Worm (Caenorhabditis elegans) whole organism, L3 larva: ENCODE results near the gene byn-1.

Experiments used
- R02D3.7 ChIP-seq: fragments of 150-350 bp; optimal IDR thresholded peaks from 2 replicates; lab custom pipeline; 2014; ENCODE audit warnings: missing biosample characterization, missing genetic modification characterization
- ZK546.5 ChIP-seq: sonication (generic microtip); optimal IDR thresholded peaks from 2 replicates; lab custom pipeline; 2017; ENCODE audit warnings: missing biosample characterization, missing genetic modification characterization
- aly-2 ChIP-seq: fragments of 150-350 bp; optimal IDR thresholded peaks from 2 replicates; lab custom pipeline; 2014; ENCODE audit warnings: missing biosample characterization, missing genetic modification characterization
- ama-1 ChIP-seq: fragments of 150-350 bp; optimal IDR thresholded peaks from 2 replicates; lab custom pipeline; 2018
- ceh-16 ChIP-seq: sonication (generic microtip); optimal IDR thresholded peaks from 2 replicates; lab custom pipeline; 2017; ENCODE audit warnings: missing biosample characterization, missing genetic modification characterization
- ceh-28 ChIP-seq: fragments of 150-350 bp; optimal IDR thresholded peaks from 2 replicates; lab custom pipeline; 2014; ENCODE audit warnings: missing biosample characterization, missing genetic modification reagents, missing genetic modification characterization
- ceh-82 ChIP-seq: fragments of 150-350 bp; optimal IDR thresholded peaks from 2 replicates; lab custom pipeline; 2014; ENCODE audit warnings: missing biosample characterization, missing genetic modification characterization
- ceh-9 ChIP-seq: sonication (generic microtip); optimal IDR thresholded peaks from 2 replicates; lab custom pipeline; 2018; ENCODE audit warnings: missing biosample characterization, missing genetic modification characterization
- egl-27 ChIP-seq: sonication (generic microtip); optimal IDR thresholded peaks from 4 replicates; lab custom pipeline; 2017; ENCODE audit warnings: missing biosample characterization, missing genetic modification reagents, missing genetic modification characterization
- egl-5 ChIP-seq: fragments of 150-350 bp; optimal IDR thresholded peaks from 2 replicates; lab custom pipeline; 2017; ENCODE audit warnings: missing biosample characterization, missing genetic modification reagents, missing genetic modification characterization, inconsistent platforms
- elt-1 ChIP-seq: fragments of 150-350 bp; optimal IDR thresholded peaks from 2 replicates; lab custom pipeline; 2014; ENCODE audit warnings: missing biosample characterization, missing genetic modification characterization
- elt-2 ChIP-seq: sonication (generic microtip); optimal IDR thresholded peaks from 2 replicates; lab custom pipeline; 2016; ENCODE audit warnings: missing genetic modification reagents, mild to moderate bottlenecking, missing genetic modification characterization, missing compliant biosample characterization
- elt-3 ChIP-seq, 3 experiments: fragments of 150-350 bp in 1 of 3; sonication (generic microtip) in 2 of 3; optimal IDR thresholded peaks; 2 replicates in 2 of 3; 4 replicates in 1 of 3; lab custom pipeline; 2014 to 2017; ENCODE audit warnings: missing biosample characterization in 3 of 3, missing genetic modification characterization in 3 of 3
- eor-1 ChIP-seq, 2 experiments: fragments of 150-350 bp; optimal IDR thresholded peaks; 2 replicates each; lab custom pipeline; 2014 to 2018; ENCODE audit warnings: missing biosample characterization in 2 of 2, missing genetic modification characterization in 2 of 2
- fkh-10 ChIP-seq: sonication (generic microtip); optimal IDR thresholded peaks from 2 replicates; lab custom pipeline; 2017; ENCODE audit warnings: missing biosample characterization, missing genetic modification reagents, missing genetic modification characterization
- fkh-2 ChIP-seq: fragments of 150-350 bp; optimal IDR thresholded peaks from 2 replicates; lab custom pipeline; 2014; ENCODE audit warnings: missing biosample characterization, missing genetic modification reagents, missing genetic modification characterization
- hmg-11 ChIP-seq: sonication (generic microtip); optimal IDR thresholded peaks from 2 replicates; lab custom pipeline; 2016; ENCODE audit warnings: missing genetic modification characterization, missing compliant biosample characterization
- lin-15B ChIP-seq: fragments of 150-350 bp; optimal IDR thresholded peaks from 2 replicates; lab custom pipeline; 2014; ENCODE audit warnings: missing biosample characterization, missing genetic modification characterization
- lin-39 ChIP-seq: fragments of 150-350 bp; optimal IDR thresholded peaks from 2 replicates; lab custom pipeline; 2018; ENCODE audit warnings: missing biosample characterization, missing genetic modification reagents, missing genetic modification characterization
- lsy-12 ChIP-seq: sonication (generic microtip); optimal IDR thresholded peaks from 2 replicates; lab custom pipeline; 2016; ENCODE audit warnings: mild to moderate bottlenecking, missing genetic modification characterization, missing compliant biosample characterization
- mdl-1 ChIP-seq: fragments of 150-350 bp; optimal IDR thresholded peaks from 2 replicates; lab custom pipeline; 2014; ENCODE audit warnings: missing biosample characterization, missing genetic modification characterization
- mml-1 ChIP-seq: fragments of 150-350 bp; sonication (generic microtip); optimal IDR thresholded peaks from 3 replicates; lab custom pipeline; 2014; ENCODE audit warnings: missing biosample characterization, missing genetic modification characterization
- nfya-1 ChIP-seq: sonication (generic microtip); optimal IDR thresholded peaks from 2 replicates; lab custom pipeline; 2017; ENCODE audit warnings: missing genetic modification characterization, mild to moderate bottlenecking, missing compliant biosample characterization, antibody characterized with exemption, moderate library complexity; ENCODE audit not compliant: insufficient read depth
- nhr-11 ChIP-seq: fragments of 150-350 bp; optimal IDR thresholded peaks from 2 replicates; lab custom pipeline; 2014; ENCODE audit warnings: missing biosample characterization, missing genetic modification characterization
- nhr-12 ChIP-seq: fragments of 150-350 bp; optimal IDR thresholded peaks from 2 replicates; lab custom pipeline; 2014; ENCODE audit warnings: missing biosample characterization, missing genetic modification characterization
- nhr-23 ChIP-seq: fragments of 150-350 bp; optimal IDR thresholded peaks from 2 replicates; lab custom pipeline; 2014; ENCODE audit warnings: missing biosample characterization, missing genetic modification reagents, missing genetic modification characterization
- nhr-25 ChIP-seq: sonication (generic microtip); optimal IDR thresholded peaks from 2 replicates; lab custom pipeline; 2017; ENCODE audit warnings: missing biosample characterization, missing genetic modification characterization
- nhr-28 ChIP-seq: fragments of 150-350 bp; optimal IDR thresholded peaks from 2 replicates; lab custom pipeline; 2014; ENCODE audit warnings: missing biosample characterization, missing genetic modification characterization
- nhr-67 ChIP-seq: fragments of 150-350 bp; optimal IDR thresholded peaks from 2 replicates; lab custom pipeline; 2014; ENCODE audit warnings: missing biosample characterization, missing genetic modification characterization
- nhr-77 ChIP-seq: fragments of 150-350 bp; optimal IDR thresholded peaks from 2 replicates; lab custom pipeline; 2014; ENCODE audit warnings: missing biosample characterization, missing genetic modification characterization
- pha-4 ChIP-seq: fragments of 150-350 bp; optimal IDR thresholded peaks from 2 replicates; lab custom pipeline; 2014; ENCODE audit warnings: missing biosample characterization, missing genetic modification reagents, missing genetic modification characterization
- pqm-1 ChIP-seq: fragments of 150-350 bp; optimal IDR thresholded peaks from 2 replicates; lab custom pipeline; 2017; ENCODE audit warnings: missing biosample characterization, missing genetic modification characterization, inconsistent platforms
- sea-2 ChIP-seq: fragments of 150-350 bp; sonication (generic microtip); optimal IDR thresholded peaks from 4 replicates; lab custom pipeline; 2014; ENCODE audit warnings: missing biosample characterization, missing genetic modification reagents, missing genetic modification characterization
- skn-1 ChIP-seq: fragments of 150-350 bp; optimal IDR thresholded peaks from 2 replicates; lab custom pipeline; 2014; ENCODE audit warnings: missing biosample characterization, missing genetic modification characterization
- snpc-4 ChIP-seq: fragments of 150-350 bp; optimal IDR thresholded peaks from 2 replicates; lab custom pipeline; 2014; ENCODE audit warnings: missing biosample characterization, missing genetic modification characterization
- tbx-2 ChIP-seq: sonication (generic microtip); optimal IDR thresholded peaks from 2 replicates; lab custom pipeline; 2016; ENCODE audit warnings: mild to moderate bottlenecking, missing genetic modification characterization, missing compliant biosample characterization
- unc-62 ChIP-seq: fragments of 150-350 bp; sonication (generic microtip); optimal IDR thresholded peaks from 4 replicates; lab custom pipeline; 2014; ENCODE audit warnings: missing biosample characterization, missing genetic modification reagents, missing genetic modification characterization
- zag-1 ChIP-seq: fragments of 150-350 bp; optimal IDR thresholded peaks from 2 replicates; lab custom pipeline; 2014; ENCODE audit warnings: missing biosample characterization, missing genetic modification characterization
- ztf-4 ChIP-seq: fragments of 150-350 bp; optimal IDR thresholded peaks from 2 replicates; lab custom pipeline; 2014; ENCODE audit warnings: missing biosample characterization, missing genetic modification characterization

byn-1 gene

DNA sequence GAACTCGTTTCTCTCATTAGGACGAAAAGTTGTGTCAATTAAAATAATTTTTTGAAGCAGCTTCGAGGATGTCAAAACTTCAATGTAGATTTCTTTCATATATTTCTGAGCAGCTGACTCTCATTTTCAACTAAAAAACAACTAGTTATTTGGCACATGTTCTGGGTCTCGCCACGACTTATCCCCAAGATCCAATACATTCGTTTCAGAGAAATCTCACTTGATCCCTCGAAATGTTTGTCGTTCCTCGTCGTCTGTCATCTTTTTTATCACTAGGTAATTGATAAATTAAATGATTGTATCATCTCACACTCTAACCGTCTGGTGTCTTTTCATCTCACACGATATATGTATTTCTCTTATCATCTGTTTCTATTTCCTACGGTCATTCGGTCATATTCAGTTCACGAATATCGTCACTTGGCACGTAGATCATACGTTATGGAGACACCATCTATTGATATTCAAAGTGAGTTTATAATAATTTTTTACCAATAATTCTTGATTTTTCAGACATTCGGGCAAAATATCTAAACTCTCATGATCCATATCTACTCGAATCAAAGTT lies 30.2 kb downstream of the byn-1 start, which contains the start of the genes rpn-6.1 and F57B9.1:
Gene rpn-6.1 (minus strand): TSS at position 65 of the 568 bp plus-strand sequence.
Gene F57B9.1 (plus strand): TSS at position 154 of the 568 bp plus-strand sequence.
- TF ChIP-seq mdl-1 (tag; lab: Kevin White, UChicago) (no peak), pqm-1 (tag; lab: Kevin White, UChicago) (peak; percentile 13), ama-1 (lab: Kevin White, UChicago) (no peak), ceh-9 (no peak), R02D3.7 (tag; lab: Kevin White, UChicago) (no peak), aly-2 (tag; lab: Kevin White, UChicago) (no peak), elt-2 (tag; lab: Kevin White, UChicago) (peak; percentile 59), unc-62 (GFP tag; lab: Kevin White, UChicago) (no peak), nhr-25 (tag; lab: Kevin White, UChicago) (no peak), nhr-12 (tag; lab: Kevin White, UChicago) (no peak), elt-3 (tag; optimal IDR thresholded peaks at IDR 0.05; lab: Kevin White, UChicago) (no peak), egl-27 (tag; lab: Kevin White, UChicago) (no peak), fkh-2 (no peak), ceh-28 (tag; lab: Kevin White, UChicago) (no peak), eor-1 (tag; optimal IDR thresholded peaks at IDR 0.05; lab: Kevin White, UChicago) (no peak), fkh-10 (GFP tag; lab: Kevin White, UChicago) (no peak), egl-5 (peak; percentile 55), ceh-16 (tag; lab: Kevin White, UChicago) (no peak), lin-39 (tag; lab: Kevin White, UChicago) (no peak), lin-15B (tag; lab: Kevin White, UChicago) (no peak), lsy-12 (no peak), ZK546.5 (tag; lab: Kevin White, UChicago) (no peak), mml-1 (no peak), nhr-77 (tag; lab: Kevin White, UChicago) (no peak), ztf-4 (tag; lab: Kevin White, UChicago) (no peak), nhr-11 (tag; lab: Kevin White, UChicago) (no peak), tbx-2 (tag; lab: Kevin White, UChicago) (no peak), nfya-1 (peak; percentile 21), snpc-4 (no peak), ceh-82 (tag; lab: Kevin White, UChicago) (no peak)

DNA sequence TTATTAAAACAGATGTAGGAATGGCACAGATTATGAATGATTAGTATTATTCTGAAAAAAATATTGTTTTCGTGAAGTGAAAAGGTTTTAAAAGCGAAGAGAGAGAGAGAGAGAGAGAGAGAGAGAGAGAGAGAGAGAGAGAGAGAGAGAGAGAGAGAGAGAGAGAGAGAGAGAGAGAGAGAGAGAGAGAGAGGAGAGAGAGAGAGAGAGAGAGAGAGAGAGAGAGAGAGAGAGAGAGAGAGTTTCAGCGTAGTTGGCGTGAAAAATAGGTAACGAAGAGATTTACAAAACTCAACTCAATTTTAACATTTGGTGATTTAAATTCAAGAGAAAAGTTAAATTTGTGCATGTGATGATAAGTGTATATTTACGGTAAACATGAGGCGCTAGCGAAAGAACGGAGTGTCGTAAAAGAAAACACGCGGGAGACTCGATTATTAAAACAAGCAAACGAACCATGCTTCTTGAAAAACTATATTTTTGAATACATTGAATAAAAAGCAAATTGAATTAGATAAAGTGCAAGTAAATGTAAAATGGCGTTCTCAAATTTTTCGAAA lies 36.4 kb downstream of the byn-1 start, which contains the start of gene panl-2:
Gene panl-2 (minus strand): TSS at position 51 of the 560 bp plus-strand sequence.
- TF ChIP-seq skn-1 (peak; percentile 52), lin-15B (tag; lab: Kevin White, UChicago) (peak; percentile 49), pha-4 (tag; lab: Kevin White, UChicago) (peak; percentile 78), nhr-23 (tag; lab: Kevin White, UChicago) (peak; percentile 12), nfya-1 (peak; percentile 55), nhr-28 (no peak), R02D3.7 (tag; lab: Kevin White, UChicago) (peak; percentile 90), hmg-11 (peak; percentile 11), ZK546.5 (tag; lab: Kevin White, UChicago) (no peak)
- TF ChIP-seq, all 47 proteins: peak for 7

DNA sequence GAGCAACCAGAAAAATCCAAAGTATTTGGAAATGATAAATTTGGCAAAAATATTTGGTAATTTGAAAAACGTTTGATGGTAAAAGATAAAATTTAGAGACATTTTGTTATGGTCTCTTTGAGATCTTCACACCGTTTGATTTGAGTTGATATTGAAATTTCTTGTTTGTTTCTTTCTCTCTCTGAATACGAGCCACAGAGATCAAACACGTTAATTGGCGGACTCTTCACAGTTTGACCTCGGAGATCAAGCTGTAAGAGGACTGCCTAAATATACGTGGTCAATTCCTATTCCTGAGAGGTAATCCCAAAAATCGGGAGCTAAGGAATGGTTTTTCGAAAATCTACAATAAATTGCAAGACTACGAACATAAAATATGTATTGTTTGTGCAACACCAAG lies 36.9 kb downstream of the byn-1 start:
- no peak for TF ChIP-seq elt-2 (tag; lab: Kevin White, UChicago)
- TF ChIP-seq nhr-12 (tag; lab: Kevin White, UChicago) = no peak
- TF ChIP-seq tbx-2 (tag; lab: Kevin White, UChicago) = no peak
- TF ChIP-seq elt-1 = no peak
- no peak for TF ChIP-seq zag-1 (tag; lab: Kevin White, UChicago)
- TF ChIP-seq nfya-1 = no peak
- TF ChIP-seq ceh-9 = no peak
- TF ChIP-seq ZK546.5 (tag; lab: Kevin White, UChicago) = no peak
- TF ChIP-seq nhr-25 (tag; lab: Kevin White, UChicago) = no peak
- no peak for TF ChIP-seq nhr-67 (tag; lab: Kevin White, UChicago)
- no peak for TF ChIP-seq nhr-23 (tag; lab: Kevin White, UChicago)
- no peak for TF ChIP-seq elt-3 (tag; optimal IDR thresholded peaks at IDR 0.05; lab: Kevin White, UChicago)
- TF ChIP-seq snpc-4 = no peak
- TF ChIP-seq ceh-16 (tag; lab: Kevin White, UChicago) = no peak
- TF ChIP-seq sea-2 (GFP tag; lab: Kevin White, UChicago) = no peak
